Worm (Caenorhabditis elegans): ENCODE measurements around the gene nspd-3.
"Not testable (repeated sequence)": the region's sequence is repeated elsewhere in the genome, so short reads cannot be mapped to it uniquely, and the experiment has no call there.

The nspd-3 gene

ce11 chrIV:5162941-5163340, at the start of gene nspd-3, which contains the start of gene C24D10.2:
nspd-3 (minus strand) TSS chrIV:5163041.
C24D10.2 (plus strand) TSS chrIV:5163339.
- TF ChIP-seq unc-62 (GFP tag; optimal IDR thresholded peaks at IDR 0.05), result not testable (repeated sequence)

ce11 chrIV:5210606-5211005, 47.8 kb upstream of the nspd-3 start:
- no peak for TF ChIP-seq unc-62 (GFP tag; optimal IDR thresholded peaks at IDR 0.05)

ce11 chrIV:5209390-5209789, 46.5 kb upstream of the nspd-3 start, which contains the start of the genes Y59E9AL.36 and nbet-1:
Y59E9AL.36 (minus strand) TSS chrIV:5209481.
nbet-1 (plus strand) TSS chrIV:5209501.
- TF ChIP-seq unc-62 (GFP tag; optimal IDR thresholded peaks at IDR 0.05), result no peak

- TF ChIP-seq unc-62 (GFP tag; optimal IDR thresholded peaks at IDR 0.05), result no peak
Observed at ce11 chrIV:5206716-5207115, 43.9 kb upstream of the nspd-3 start.

- no peak for TF ChIP-seq unc-62 (GFP tag; optimal IDR thresholded peaks at IDR 0.05)
Observed at ce11 chrIV:5204573-5204972, 41.7 kb upstream of the nspd-3 start, which contains the start of gene tni-4. tni-4 (plus strand) TSS chrIV:5204591.

ce11 chrIV:5202575-5202974, 39.7 kb upstream of the nspd-3 start:
- no peak for TF ChIP-seq unc-62 (GFP tag; optimal IDR thresholded peaks at IDR 0.05)

DNA sequence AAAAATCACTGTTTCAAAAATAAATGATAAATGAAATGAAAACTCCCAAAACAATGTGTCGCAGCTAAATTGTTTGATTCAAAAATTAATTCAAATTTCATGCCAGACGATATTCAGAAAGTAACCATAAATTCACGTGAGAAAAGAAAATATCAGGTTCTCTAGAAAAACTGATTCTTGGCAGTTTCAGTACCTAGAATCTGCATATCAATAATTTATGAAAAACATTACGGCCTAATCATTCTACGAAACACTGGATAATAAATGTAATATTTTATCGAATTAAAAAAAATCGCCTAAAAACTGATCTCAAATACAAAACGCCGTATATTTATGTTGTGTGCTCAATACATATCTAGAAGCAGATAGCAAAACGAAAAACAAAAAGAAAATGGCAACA, 38.0 kb upstream of the nspd-3 start:
- no peak for TF ChIP-seq unc-62 (GFP tag; optimal IDR thresholded peaks at IDR 0.05)

DNA sequence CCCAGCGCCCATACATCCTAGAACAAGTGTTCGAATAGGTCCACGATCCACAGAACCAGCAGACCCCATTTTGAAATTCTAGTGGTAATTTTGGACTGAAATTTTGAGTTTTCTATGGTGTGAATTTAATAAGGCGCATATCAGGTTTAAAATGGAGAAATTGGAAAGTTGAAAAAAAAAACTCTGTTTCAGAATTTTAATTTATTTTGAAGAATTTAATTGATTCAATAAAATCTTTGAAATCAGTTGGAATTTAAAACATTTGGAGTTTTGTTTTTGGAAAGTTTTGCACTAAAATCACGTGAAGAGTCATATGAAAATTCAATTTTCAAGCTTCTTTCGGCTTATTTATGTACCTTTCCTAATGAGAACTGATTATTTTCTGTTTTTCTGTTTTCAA, 32.7 kb upstream of the nspd-3 start, which contains the start of gene gpa-18:
gpa-18 (minus strand) TSS at position 101 of the 400 bp plus-strand sequence.
- TF ChIP-seq unc-62 (GFP tag; optimal IDR thresholded peaks at IDR 0.05), result no peak

ce11 chrIV:5188051-5188450, 25.2 kb upstream of the nspd-3 start:
- TF ChIP-seq unc-62 (GFP tag; optimal IDR thresholded peaks at IDR 0.05), result no peak

ce11 chrIV:5186480-5187205, 23.8 kb upstream of the nspd-3 start, which contains the start of the genes W03F8.6 and mtrf-1L:
W03F8.6 (minus strand) TSS chrIV:5186580.
mtrf-1L (plus strand) TSS chrIV:5187155.
- TF ChIP-seq unc-62 (GFP tag; optimal IDR thresholded peaks at IDR 0.05), result no peak

DNA sequence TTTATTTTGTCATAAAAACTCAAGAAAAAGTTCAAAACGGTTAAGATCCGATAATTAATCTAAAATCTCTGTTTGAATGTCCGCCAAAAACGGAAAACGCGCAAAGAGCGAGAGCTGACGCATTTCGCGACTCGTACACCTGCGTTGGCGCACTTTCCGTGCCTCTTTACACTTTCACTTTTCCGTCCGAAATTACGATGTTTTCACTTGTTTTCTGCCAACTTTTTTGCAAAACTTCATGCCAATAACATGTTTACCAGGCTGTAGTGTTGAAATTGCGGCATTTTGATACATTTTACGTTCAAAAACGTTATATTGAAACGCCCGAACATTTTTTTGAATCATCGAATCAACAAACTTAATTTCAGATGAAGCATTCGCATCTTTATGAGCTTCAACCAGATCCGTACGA, 20.9 kb upstream of the nspd-3 start, which contains the start of gene W03F8.4:
W03F8.4 (plus strand) TSS at position 369 of the 412 bp plus-strand sequence.
- no peak for TF ChIP-seq unc-62 (GFP tag; optimal IDR thresholded peaks at IDR 0.05)

DNA sequence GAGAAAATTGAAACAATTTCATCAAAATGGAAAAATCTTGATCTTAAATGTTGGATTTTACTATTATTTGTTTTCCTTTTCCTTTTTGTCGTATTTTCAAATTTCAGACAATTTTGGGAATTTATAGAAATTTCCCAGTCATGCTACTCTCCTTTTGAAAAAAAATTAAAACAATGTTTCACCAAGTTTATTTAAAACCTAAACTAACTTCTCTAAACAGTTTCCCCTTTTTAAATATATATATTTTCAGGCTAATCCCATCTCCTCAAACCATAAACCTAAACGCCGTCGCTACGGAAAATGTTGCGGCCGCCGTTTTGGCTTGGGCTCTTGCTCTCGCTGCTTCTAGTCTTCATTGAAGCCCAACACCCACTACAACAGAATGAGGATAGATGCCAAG, 10.2 kb upstream of the nspd-3 start, which contains the start of gene lam-1:
lam-1 (plus strand) TSS at position 301 of the 400 bp plus-strand sequence.
- TF ChIP-seq unc-62 (GFP tag; optimal IDR thresholded peaks at IDR 0.05), result no peak

- no peak for TF ChIP-seq unc-62 (GFP tag; optimal IDR thresholded peaks at IDR 0.05)
Observed at ce11 chrIV:5171994-5172528, 9.2 kb upstream of the nspd-3 start.

DNA sequence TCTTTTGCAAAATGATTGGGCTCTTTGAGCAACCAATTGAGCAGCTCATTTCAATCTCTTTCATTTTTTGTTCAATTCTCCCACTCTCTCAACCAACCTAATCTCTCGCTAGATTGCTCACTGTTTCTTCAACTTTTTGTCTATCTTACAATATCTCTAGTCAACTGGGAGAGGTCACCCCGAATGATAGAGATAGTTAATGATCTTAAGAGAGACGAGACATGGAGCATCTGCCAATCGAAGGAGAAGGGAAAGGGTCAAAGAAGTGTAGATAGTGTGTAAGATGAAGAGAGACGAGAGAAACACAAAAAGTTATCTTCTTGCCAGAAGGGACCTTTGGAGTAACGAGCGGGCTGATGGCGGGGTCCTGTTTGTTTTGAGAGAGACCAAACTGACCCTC, 6.5 kb upstream of the nspd-3 start:
- TF ChIP-seq unc-62 (GFP tag; optimal IDR thresholded peaks at IDR 0.05), result no peak

ce11 chrIV:5166030-5166429, 3.2 kb upstream of the nspd-3 start, which contains the start of gene ptp-5.1:
ptp-5.1 (plus strand) TSS chrIV:5166330.
- no peak for TF ChIP-seq unc-62 (GFP tag; optimal IDR thresholded peaks at IDR 0.05)

DNA sequence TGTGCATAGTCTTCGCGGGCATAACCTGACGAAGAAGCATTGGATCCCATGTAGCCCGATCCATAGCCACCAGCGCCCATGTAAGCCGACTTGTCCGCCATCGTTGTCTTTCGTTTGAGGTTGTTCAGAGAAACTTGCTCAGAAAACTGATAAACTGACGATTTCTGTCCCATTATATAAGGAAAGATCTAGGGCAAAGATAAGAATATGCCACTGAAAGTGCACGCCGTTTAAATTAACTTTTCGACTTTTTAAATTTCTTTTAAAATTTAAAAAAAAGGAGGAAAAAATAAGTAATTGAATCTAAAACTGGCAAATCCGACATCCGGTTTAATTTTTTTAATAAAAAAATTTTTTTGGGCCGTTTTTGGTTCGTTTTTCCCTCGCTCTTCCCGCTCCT, 2.8 kb upstream of the nspd-3 start, which contains the start of gene nspd-6:
nspd-6 (minus strand) TSS at position 101 of the 400 bp plus-strand sequence.
- not testable (repeated sequence) for TF ChIP-seq unc-62 (GFP tag; optimal IDR thresholded peaks at IDR 0.05)

DNA sequence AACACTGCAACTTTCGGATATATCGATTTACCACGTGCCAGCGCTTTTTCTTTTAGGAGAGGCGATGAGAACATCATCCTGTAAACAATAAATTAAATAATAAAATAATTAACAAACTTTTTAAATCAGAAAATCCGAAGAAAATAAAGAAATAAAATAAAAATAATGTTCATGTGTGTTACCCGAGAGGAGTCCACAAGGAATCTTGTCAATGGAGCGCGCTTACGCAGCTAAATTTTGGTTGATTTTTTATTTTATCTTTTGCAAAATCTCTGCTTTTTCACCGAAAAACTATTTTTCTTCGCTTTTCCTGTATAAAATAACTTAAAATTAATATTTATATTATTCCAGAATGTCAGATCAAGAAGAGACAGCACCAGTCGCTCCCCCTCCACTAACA, 2.7 kb downstream of the nspd-3 start, which contains the start of the genes C24D10.6 and C24D10.4:
C24D10.6 (minus strand) TSS at position 78 of the 400 bp plus-strand sequence.
C24D10.4 (plus strand) TSS at position 352 of the 400 bp plus-strand sequence.
- no peak for TF ChIP-seq unc-62 (GFP tag; optimal IDR thresholded peaks at IDR 0.05)
